Fruit fly (Drosophila melanogaster): Measurements from ENCODE around the gene Papst2.

Gene Papst2

DNA sequence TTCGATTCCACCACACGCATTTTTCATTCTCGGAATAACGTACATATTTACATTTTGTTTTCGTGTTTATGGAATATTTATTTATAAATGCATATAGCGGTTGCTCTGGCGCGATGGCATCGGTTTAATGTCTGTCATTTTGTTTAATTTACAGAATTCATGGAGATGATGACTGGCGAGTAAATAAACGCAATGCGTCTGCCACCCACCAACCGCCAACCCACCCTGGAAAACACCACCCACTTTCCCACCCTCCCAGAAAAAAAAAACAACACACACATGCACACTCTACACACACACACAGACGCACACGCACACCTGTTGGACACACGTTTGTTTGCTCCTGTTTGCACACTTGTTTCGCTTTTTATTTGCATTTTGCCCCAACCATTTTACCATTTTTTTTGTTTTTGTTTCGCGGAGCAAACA is 5.2 kb downstream of the Papst2 start (continued):
- TF ChIP-seq pan (optimal IDR thresholded peaks at IDR 0.05) (no peak), pan (GFP tag; optimal IDR thresholded peaks at IDR 0.05 in 1 of 2, IDR thresholded peaks at IDR 0.05 in 1 of 2) (peak in 1 of 2 experiments; percentile 22), Lhr (GFP tag; optimal IDR thresholded peaks at IDR 0.05) (peak; percentile 18), CG3163 (GFP tag; optimal IDR thresholded peaks at IDR 0.05) (no peak), abd-A (tag; optimal IDR thresholded peaks at IDR 0.05) (peak; percentile 11), Stat92E (GFP tag; optimal IDR thresholded peaks at IDR 0.05) (peak in 1 of 3 experiments; percentile 21), gce (GFP tag; IDR thresholded peaks at IDR 0.05) (peak; percentile 48; the same call in 1 of the 3 replicates), CG14014 (GFP tag; IDR thresholded peaks at IDR 0.05) (no peak), D (optimal IDR thresholded peaks at IDR 0.05) (no peak), D (GFP tag; optimal IDR thresholded peaks at IDR 0.05) (peak; percentile 36), CG10431 (GFP tag; optimal IDR thresholded peaks at IDR 0.05) (peak; percentile 56), CG12391 (tag; optimal IDR thresholded peaks at IDR 0.05) (peak; percentile 12), Xrp1 (GFP tag; IDR thresholded peaks at IDR 0.05) (peak; percentile 30; the same call in 1 of the 2 replicates), bsh (GFP tag; optimal IDR thresholded peaks at IDR 0.05) (peak in 1 of 2 experiments; percentile 63), fd64A (GFP tag; optimal IDR thresholded peaks at IDR 0.05) (peak; percentile 85), CG1603 (tag; optimal IDR thresholded peaks at IDR 0.05) (peak; percentile 44), org-1 (GFP tag; optimal IDR thresholded peaks at IDR 0.05) (peak; percentile 13), Fer1 (GFP tag; optimal IDR thresholded peaks at IDR 0.05) (peak; percentile 47), CG4360 (GFP tag; IDR thresholded peaks at IDR 0.05) (peak; percentile 19; the same call in 1 of the 2 replicates), CG11398 (GFP tag; optimal IDR thresholded peaks at IDR 0.05) (no peak), Deaf1 (tag; optimal IDR thresholded peaks at IDR 0.05) (peak; percentile 20), CG30403 (GFP tag; optimal IDR thresholded peaks at IDR 0.05) (no peak), CG6254 (GFP tag; optimal IDR thresholded peaks at IDR 0.05) (peak; percentile 44), Asciz (GFP tag; optimal IDR thresholded peaks at IDR 0.05) (peak; percentile 59), ranshi (GFP tag; IDR thresholded peaks at IDR 0.05) (0 out of 2 replicates have a peak, but pooled peaks have one; percentile 7), nmo (GFP tag; optimal IDR thresholded peaks at IDR 0.05) (peak; percentile 5), CG3407 (GFP tag; optimal IDR thresholded peaks at IDR 0.05) (peak; percentile 32), CG4328 (GFP tag; optimal IDR thresholded peaks at IDR 0.05) (peak; percentile 45), CG12659 (GFP tag; optimal IDR thresholded peaks at IDR 0.05) (peak; percentile 17), Eip74EF (GFP tag; optimal IDR thresholded peaks at IDR 0.05) (peak in 1 of 2 experiments; percentile 48), crol (GFP tag; IDR thresholded peaks at IDR 0.05) (peak; percentile 23; the same call in 1 of the 2 replicates), Sox100B (GFP tag; optimal IDR thresholded peaks at IDR 0.05) (peak; percentile 47), CG15269 (tag; optimal IDR thresholded peaks at IDR 0.05) (no peak), CG15601 (tag; optimal IDR thresholded peaks at IDR 0.05) (peak; percentile 74), HHEX (GFP tag; optimal IDR thresholded peaks at IDR 0.05) (peak; percentile 5), sr (GFP tag; IDR thresholded peaks at IDR 0.05) (peak; percentile 48; the same call in 2 of the 3 replicates), B-H1 (GFP tag; IDR thresholded peaks at IDR 0.05) (no peak), PHDP (tag; optimal IDR thresholded peaks at IDR 0.05) (peak; percentile 60), CG8924 (tag; optimal IDR thresholded peaks at IDR 0.05) (peak; percentile 11), lab (GFP tag; optimal IDR thresholded peaks at IDR 0.05) (peak; percentile 56), CG11247 (GFP tag; IDR thresholded peaks at IDR 0.05) (0 out of 2 replicates have a peak, but pooled peaks have one; percentile 23), CG12299 (tag; optimal IDR thresholded peaks at IDR 0.05) (peak; percentile 32), CG32532 (GFP tag; IDR thresholded peaks at IDR 0.05) (0 out of 2 replicates have a peak, but pooled peaks have one; percentile 31), pfk (GFP tag; optimal IDR thresholded peaks at IDR 0.05) (no peak), MBD-R2 (GFP tag; IDR thresholded peaks at IDR 0.05) (0 out of 2 replicates have a peak, but pooled peaks have one; percentile 14), B-H2 (GFP tag; optimal IDR thresholded peaks at IDR 0.05) (no peak), CG5180 (GFP tag; optimal IDR thresholded peaks at IDR 0.05) (peak; percentile 41), CG12219 (GFP tag; optimal IDR thresholded peaks at IDR 0.05) (no peak), sima (GFP tag; optimal IDR thresholded peaks at IDR 0.05) (no peak)

Data from whole organism, embryonic.